Worm (Caenorhabditis elegans) whole organism, L2 larva: ENCODE measurements around the gene hal-2.

Source experiments
- F13H6.1 ChIP-seq: sonication (generic microtip); optimal IDR thresholded peaks from 2 replicates; lab custom pipeline; 2016; ENCODE audit warnings: missing genetic modification characterization, missing compliant biosample characterization
- R02D3.7 ChIP-seq: fragments of 150-350 bp; optimal IDR thresholded peaks from 2 replicates; lab custom pipeline; 2014; ENCODE audit warnings: missing biosample characterization, missing genetic modification characterization
- Y55F3AM.14 ChIP-seq: fragments of 200-800 bp; sonication (Bioruptor generic); optimal IDR thresholded peaks from 2 replicates; lab custom pipeline; 2018; ENCODE audit warnings: mild to moderate bottlenecking, missing genetic modification characterization, missing compliant biosample characterization
- ZK546.5 ChIP-seq: sonication (generic microtip); optimal IDR thresholded peaks from 2 replicates; lab custom pipeline; 2017; ENCODE audit warnings: missing biosample characterization, missing genetic modification characterization
- alr-1 ChIP-seq: fragments of 150-350 bp; optimal IDR thresholded peaks from 2 replicates; lab custom pipeline; 2014; ENCODE audit warnings: missing biosample characterization, missing genetic modification characterization
- ama-1 ChIP-seq: fragments of 150-350 bp; optimal IDR thresholded peaks from 2 replicates; lab custom pipeline; 2018; ENCODE audit warnings: inconsistent platforms
- blmp-1 ChIP-seq: sonication (generic microtip); optimal IDR thresholded peaks from 2 replicates; lab custom pipeline; 2017; ENCODE audit warnings: missing genetic modification characterization, mild to moderate bottlenecking, missing compliant biosample characterization, antibody characterized with exemption, moderate library complexity; ENCODE audit not compliant: insufficient read depth
- ceh-16 ChIP-seq: fragments of 150-350 bp; optimal IDR thresholded peaks from 2 replicates; lab custom pipeline; 2014; ENCODE audit warnings: missing biosample characterization, missing genetic modification characterization
- crh-2 ChIP-seq: sonication (generic microtip); optimal IDR thresholded peaks from 2 replicates; lab custom pipeline; 2017; ENCODE audit warnings: missing biosample characterization, missing genetic modification characterization
- egl-27 ChIP-seq: sonication (generic microtip); optimal IDR thresholded peaks from 3 replicates; lab custom pipeline; 2017; ENCODE audit warnings: missing biosample characterization, missing genetic modification reagents, missing genetic modification characterization
- elt-1 ChIP-seq: fragments of 150-350 bp; optimal IDR thresholded peaks from 2 replicates; lab custom pipeline; 2014; ENCODE audit warnings: missing biosample characterization, missing genetic modification characterization
- elt-3 ChIP-seq: sonication (generic microtip); optimal IDR thresholded peaks from 2 replicates; lab custom pipeline; 2017; ENCODE audit warnings: missing biosample characterization, missing genetic modification characterization
- fos-1 ChIP-seq: fragments of 150-350 bp; optimal IDR thresholded peaks from 2 replicates; lab custom pipeline; 2014; ENCODE audit warnings: missing biosample characterization, missing genetic modification characterization
- gmeb-1 ChIP-seq: fragments of 150-350 bp; optimal IDR thresholded peaks from 2 replicates; lab custom pipeline; 2014; ENCODE audit warnings: missing biosample characterization, missing genetic modification characterization
- lin-11 ChIP-seq: fragments of 150-350 bp; sonication (generic microtip); optimal IDR thresholded peaks from 2 replicates; lab custom pipeline; 2014; ENCODE audit warnings: missing biosample characterization, missing genetic modification characterization, inconsistent platforms, mixed read lengths
- lin-13 ChIP-seq: fragments of 150-350 bp; optimal IDR thresholded peaks from 2 replicates; lab custom pipeline; 2014; ENCODE audit warnings: missing biosample characterization, missing genetic modification reagents, missing genetic modification characterization
- lin-39 ChIP-seq: fragments of 150-350 bp; optimal IDR thresholded peaks from 2 replicates; lab custom pipeline; 2014; ENCODE audit warnings: missing biosample characterization, missing genetic modification reagents, missing genetic modification characterization
- lsy-2 ChIP-seq, 2 experiments: fragments of 150-350 bp in 1 of 2; sonication (generic microtip) in 1 of 2; optimal IDR thresholded peaks; 2 replicates each; lab custom pipeline; 2014 to 2017; ENCODE audit warnings: missing biosample characterization in 2 of 2, missing genetic modification characterization in 2 of 2
- mab-5 ChIP-seq: fragments of 150-350 bp; optimal IDR thresholded peaks from 2 replicates; lab custom pipeline; 2014; ENCODE audit warnings: missing biosample characterization, missing genetic modification characterization
- mdl-1 ChIP-seq, 2 experiments: fragments of 150-350 bp in 1 of 2; sonication (generic microtip) in 1 of 2; optimal IDR thresholded peaks; 2 replicates each; lab custom pipeline; 2017; ENCODE audit warnings: missing biosample characterization in 2 of 2, missing genetic modification characterization in 2 of 2
- nhr-10 ChIP-seq: sonication (generic microtip); optimal IDR thresholded peaks from 2 replicates; lab custom pipeline; 2017; ENCODE audit warnings: missing biosample characterization, missing genetic modification characterization
- nhr-11 ChIP-seq: fragments of 150-350 bp; optimal IDR thresholded peaks from 2 replicates; lab custom pipeline; 2014; ENCODE audit warnings: missing biosample characterization, missing genetic modification characterization
- nhr-12 ChIP-seq: fragments of 150-350 bp; optimal IDR thresholded peaks from 2 replicates; lab custom pipeline; 2014; ENCODE audit warnings: missing biosample characterization, missing genetic modification characterization
- nhr-129 ChIP-seq: fragments of 150-350 bp; optimal IDR thresholded peaks from 2 replicates; lab custom pipeline; 2014; ENCODE audit warnings: missing biosample characterization, missing genetic modification characterization
- nhr-21 ChIP-seq: fragments of 150-350 bp; optimal IDR thresholded peaks from 2 replicates; lab custom pipeline; 2014; ENCODE audit warnings: missing biosample characterization, missing genetic modification characterization
- nhr-237 ChIP-seq: fragments of 150-350 bp; optimal IDR thresholded peaks from 2 replicates; lab custom pipeline; 2014; ENCODE audit warnings: missing biosample characterization, missing genetic modification characterization
- nhr-25 ChIP-seq: fragments of 150-350 bp; sonication (generic microtip); optimal IDR thresholded peaks from 3 replicates; lab custom pipeline; 2014; ENCODE audit warnings: missing biosample characterization, missing genetic modification characterization
- nhr-6 ChIP-seq: fragments of 150-350 bp; optimal IDR thresholded peaks from 2 replicates; lab custom pipeline; 2014; ENCODE audit warnings: missing biosample characterization, missing genetic modification characterization
- nhr-77 ChIP-seq: fragments of 150-350 bp; optimal IDR thresholded peaks from 2 replicates; lab custom pipeline; 2014; ENCODE audit warnings: missing biosample characterization, missing genetic modification characterization
- peb-1 ChIP-seq: fragments of 150-350 bp; optimal IDR thresholded peaks from 2 replicates; lab custom pipeline; 2014; ENCODE audit warnings: missing biosample characterization, missing genetic modification characterization
- sem-4 ChIP-seq: fragments of 150-350 bp; optimal IDR thresholded peaks from 2 replicates; lab custom pipeline; 2014; ENCODE audit warnings: missing biosample characterization, missing genetic modification reagents, missing genetic modification characterization
- skn-1 ChIP-seq: sonication (generic microtip); optimal IDR thresholded peaks from 2 replicates; lab custom pipeline; 2017; ENCODE audit warnings: missing biosample characterization, missing genetic modification characterization
- sma-3 ChIP-seq: sonication (generic microtip); optimal IDR thresholded peaks from 2 replicates; lab custom pipeline; 2016; ENCODE audit warnings: missing genetic modification reagents, missing genetic modification characterization, missing compliant biosample characterization
- sma-9 ChIP-seq, 2 experiments: fragments of 150-350 bp in 1 of 2; sonication (generic microtip) in 1 of 2; optimal IDR thresholded peaks; 2 replicates each; lab custom pipeline; 2014 to 2016; ENCODE audit warnings: missing genetic modification characterization in 2 of 2, mild to moderate bottlenecking in 1 of 2, missing biosample characterization in 1 of 2, missing compliant biosample characterization in 1 of 2, missing genetic modification reagents in 1 of 2, moderate library complexity in 1 of 2
- snpc-4 ChIP-seq: fragments of 150-350 bp; optimal IDR thresholded peaks from 2 replicates; lab custom pipeline; 2014; ENCODE audit warnings: missing biosample characterization, missing genetic modification characterization
- unc-55 ChIP-seq: fragments of 150-350 bp; sonication (generic microtip); optimal IDR thresholded peaks from 3 replicates; lab custom pipeline; 2014; ENCODE audit warnings: missing biosample characterization, missing genetic modification reagents, missing genetic modification characterization
- unc-62 ChIP-seq: fragments of 150-350 bp; optimal IDR thresholded peaks from 2 replicates; lab custom pipeline; 2014; ENCODE audit warnings: missing biosample characterization, missing genetic modification reagents, missing genetic modification characterization
- zag-1 ChIP-seq: fragments of 150-350 bp; optimal IDR thresholded peaks from 2 replicates; lab custom pipeline; 2014; ENCODE audit warnings: missing biosample characterization, missing genetic modification characterization
- ztf-1 ChIP-seq: fragments of 200-800 bp; sonication (Bioruptor generic); conservative IDR thresholded peaks from 2 replicates; pipeline ENCODE4 v1.3.6; 2022; ENCODE audit warnings: missing genetic modification characterization, missing compliant biosample characterization
- ztf-11 ChIP-seq: sonication (generic microtip); optimal IDR thresholded peaks from 2 replicates; lab custom pipeline; 2017; ENCODE audit warnings: missing biosample characterization, missing genetic modification characterization
- ztf-4 ChIP-seq: fragments of 150-350 bp; optimal IDR thresholded peaks from 2 replicates; lab custom pipeline; 2014; ENCODE audit warnings: missing biosample characterization, missing genetic modification characterization

The hal-2 gene

ce11 chrIII:10134517-10134916 lies 45.8 kb upstream of the hal-2 start:
- peak; percentile 88 for TF ChIP-seq fos-1 (tag; lab: Kevin White, UChicago)
- TF ChIP-seq elt-3 (tag; lab: Kevin White, UChicago), result no peak
- no peak for TF ChIP-seq nhr-25
- no peak for TF ChIP-seq ztf-1
- peak; percentile 38 for TF ChIP-seq crh-2
- TF ChIP-seq ama-1 (lab: Kevin White, UChicago), result no peak
- TF ChIP-seq, all 48 proteins: peak for 2

ce11 chrIII:10132495-10133450 lies 44.0 kb upstream of the hal-2 start:
- TF ChIP-seq elt-1 (tag; lab: Kevin White, UChicago) (no peak), nhr-77 (tag; lab: Kevin White, UChicago) (no peak), alr-1 (no peak), peb-1 (tag; lab: Kevin White, UChicago) (no peak), sma-9 (GFP tag; optimal IDR thresholded peaks at IDR 0.05; lab: Kevin White, UChicago) (no peak), sma-9 (tag; optimal IDR thresholded peaks at IDR 0.05; lab: Kevin White, UChicago) (no peak), ama-1 (lab: Kevin White, UChicago) (no peak), blmp-1 (peak; percentile 45), egl-27 (tag; lab: Kevin White, UChicago) (peak; percentile 7), nhr-6 (tag; lab: Kevin White, UChicago) (no peak), ztf-1 (no peak), ceh-16 (no peak), nhr-25 (peak; percentile 42), snpc-4 (no peak), nhr-12 (tag; lab: Kevin White, UChicago) (no peak), fos-1 (tag; lab: Kevin White, UChicago) (peak; percentile 46), unc-62 (no peak), sma-3 (GFP tag; lab: Kevin White, UChicago) (no peak), zag-1 (tag; lab: Kevin White, UChicago) (no peak), lsy-2 (tag; optimal IDR thresholded peaks at IDR 0.05; lab: Kevin White, UChicago) (peak in 1 of 2 experiments; percentile 25), F13H6.1 (tag; lab: Kevin White, UChicago) (no peak), nhr-237 (tag; lab: Kevin White, UChicago) (no peak), nhr-11 (tag; lab: Kevin White, UChicago) (no peak), skn-1 (tag; lab: Kevin White, UChicago) (no peak), ztf-4 (no peak), mab-5 (tag; lab: Kevin White, UChicago) (no peak), Y55F3AM.14 (GFP tag; lab: Kevin White, UChicago) (peak; percentile 20), R02D3.7 (tag; lab: Kevin White, UChicago) (no peak), lin-39 (tag; lab: Kevin White, UChicago) (no peak), sem-4 (no peak), ZK546.5 (no peak), ztf-11 (tag; lab: Kevin White, UChicago) (no peak), gmeb-1 (tag; lab: Kevin White, UChicago) (peak; percentile 43), crh-2 (peak; percentile 8)

ce11 chrIII:10126375-10126774 lies 37.6 kb upstream of the hal-2 start:
- TF ChIP-seq unc-62, result no peak
- TF ChIP-seq nhr-6 (tag; lab: Kevin White, UChicago), result no peak
- peak in 1 of 2 experiments; percentile 34 for TF ChIP-seq lsy-2 (tag; optimal IDR thresholded peaks at IDR 0.05; lab: Kevin White, UChicago)
- no peak for TF ChIP-seq zag-1 (tag; lab: Kevin White, UChicago)
- no peak for TF ChIP-seq ztf-11 (tag; lab: Kevin White, UChicago)
- TF ChIP-seq snpc-4, result no peak
- no peak for TF ChIP-seq peb-1 (tag; lab: Kevin White, UChicago)
- no peak for TF ChIP-seq skn-1 (tag; lab: Kevin White, UChicago)
- TF ChIP-seq nhr-21 (tag; lab: Kevin White, UChicago), result no peak
- peak; percentile 35 for TF ChIP-seq sma-9 (GFP tag; optimal IDR thresholded peaks at IDR 0.05; lab: Kevin White, UChicago)
- no peak for TF ChIP-seq sma-9 (tag; optimal IDR thresholded peaks at IDR 0.05; lab: Kevin White, UChicago)
- no peak for TF ChIP-seq lin-11 (tag; lab: Kevin White, UChicago)
- no peak for TF ChIP-seq ZK546.5
- no peak for TF ChIP-seq sem-4
- no peak for TF ChIP-seq mdl-1 (tag; optimal IDR thresholded peaks at IDR 0.05; lab: Kevin White, UChicago)
- no peak for TF ChIP-seq fos-1 (tag; lab: Kevin White, UChicago)
- TF ChIP-seq unc-55 (GFP tag; lab: Kevin White, UChicago), result peak; percentile 26
- no peak for TF ChIP-seq elt-3 (tag; lab: Kevin White, UChicago)
- TF ChIP-seq nhr-25, result no peak
- no peak for TF ChIP-seq egl-27 (tag; lab: Kevin White, UChicago)
- peak; percentile 19 for TF ChIP-seq nhr-129 (tag; lab: Kevin White, UChicago)
- TF ChIP-seq nhr-10 (tag; lab: Kevin White, UChicago), result no peak
- TF ChIP-seq blmp-1, result no peak
- no peak for TF ChIP-seq elt-1 (tag; lab: Kevin White, UChicago)
- no peak for TF ChIP-seq ama-1 (lab: Kevin White, UChicago)
- TF ChIP-seq lin-13 (GFP tag; lab: Kevin White, UChicago), result no peak
- no peak for TF ChIP-seq gmeb-1 (tag; lab: Kevin White, UChicago)
- TF ChIP-seq nhr-12 (tag; lab: Kevin White, UChicago), result no peak
- TF ChIP-seq nhr-77 (tag; lab: Kevin White, UChicago), result no peak
- TF ChIP-seq, all 48 proteins: peak for 4
